Worm (Caenorhabditis elegans) whole organism, young adult: ENCODE results near the gene exos-4.1.

Source experiments
- B0261.1 ChIP-seq: sonication (generic microtip); optimal IDR thresholded peaks from 2 replicates; lab custom pipeline; 2016; ENCODE audit warnings: mild to moderate bottlenecking, missing genetic modification characterization, moderate library complexity, missing compliant biosample characterization
- C06A6.2 ChIP-seq: fragments of 200-800 bp; sonication (Bioruptor generic); conservative IDR thresholded peaks from 2 replicates; pipeline ENCODE4 v1.3.6; 2022; ENCODE audit warnings: missing genetic modification characterization, missing compliant biosample characterization
- F22D6.2 ChIP-seq: sonication (generic microtip); optimal IDR thresholded peaks from 2 replicates; lab custom pipeline; 2016; ENCODE audit warnings: mild to moderate bottlenecking, missing genetic modification characterization, missing compliant biosample characterization
- F33H1.4 ChIP-seq: fragments of 200-800 bp; sonication (Bioruptor generic); IDR thresholded peaks from 2 replicates; pipeline ENCODE4 v1.3.6; 2022; ENCODE audit warnings: missing genetic modification reagents, missing genetic modification characterization, missing compliant biosample characterization
- F49E8.2 ChIP-seq: sonication (generic microtip); optimal IDR thresholded peaks from 3 replicates; lab custom pipeline; 2017; ENCODE audit warnings: missing genetic modification characterization, mild to moderate bottlenecking, missing compliant biosample characterization, antibody characterized with exemption, moderate library complexity; ENCODE audit not compliant: insufficient read depth
- K12H6.12 ChIP-seq: fragments of 200-800 bp; sonication (Bioruptor generic); optimal IDR thresholded peaks from 2 replicates; lab custom pipeline; 2018; ENCODE audit warnings: mild to moderate bottlenecking, missing genetic modification characterization, missing compliant biosample characterization
- Y53F4B.3 ChIP-seq: fragments of 200-800 bp; sonication (Bioruptor generic); IDR thresholded peaks from 2 replicates; pipeline ENCODE4 v1.3.6; 2022; ENCODE audit warnings: missing genetic modification reagents, missing genetic modification characterization, missing compliant biosample characterization
- Y53G8AR.9 ChIP-seq: fragments of 200-800 bp; sonication (Bioruptor generic); conservative IDR thresholded peaks from 2 replicates; pipeline ENCODE4 v1.3.6; 2022; ENCODE audit warnings: missing genetic modification reagents, missing genetic modification characterization, missing compliant biosample characterization
- Y67H2A.10 ChIP-seq: fragments of 200-800 bp; sonication (Bioruptor generic); conservative IDR thresholded peaks from 2 replicates; pipeline ENCODE4 v1.3.6; 2022; ENCODE audit warnings: missing genetic modification reagents, missing genetic modification characterization, missing compliant biosample characterization
- Y79H2A.3 ChIP-seq: fragments of 200-800 bp; sonication (Bioruptor generic); conservative IDR thresholded peaks from 2 replicates; pipeline ENCODE4 v1.3.6; 2022; ENCODE audit warnings: missing genetic modification reagents, missing genetic modification characterization, missing compliant biosample characterization
- ama-1 ChIP-seq, 3 experiments: fragments of 150-350 bp in 1 of 3; sonication (generic microtip) in 2 of 3; optimal IDR thresholded peaks; 2 replicates each; lab custom pipeline; 2014 to 2018; ENCODE audit warnings: missing biosample characterization in 2 of 3, missing genetic modification characterization in 2 of 3, missing genetic modification reagents in 2 of 3
- cebp-1 ChIP-seq, 2 experiments: fragments of 200-800 bp in 1 of 2; sonication (Bioruptor generic) in 1 of 2; sonication (generic microtip) in 1 of 2; IDR thresholded peaks in 1 of 2; optimal IDR thresholded peaks in 1 of 2; 2 replicates each; pipeline versions ENCODE4 v1.3.6 to Lab custom; 2017 to 2022; ENCODE audit warnings: missing compliant biosample characterization in 2 of 2, missing genetic modification characterization in 2 of 2, mild to moderate bottlenecking in 1 of 2, missing genetic modification reagents in 1 of 2, moderate library complexity in 1 of 2
- ceh-27 ChIP-seq: fragments of 200-800 bp; sonication (Bioruptor generic); optimal IDR thresholded peaks from 2 replicates; lab custom pipeline; 2018; ENCODE audit warnings: mild to moderate bottlenecking, missing genetic modification characterization, moderate library complexity, missing compliant biosample characterization
- egl-44 ChIP-seq: fragments of 200-800 bp; sonication (Bioruptor generic); IDR thresholded peaks from 2 replicates; pipeline ENCODE4 v1.3.6; 2022; ENCODE audit warnings: missing genetic modification reagents, missing genetic modification characterization, missing compliant biosample characterization
- fkh-3 ChIP-seq: sonication (generic microtip); optimal IDR thresholded peaks from 2 replicates; lab custom pipeline; 2016; ENCODE audit warnings: mild to moderate bottlenecking, missing genetic modification characterization, missing compliant biosample characterization
- hlh-26 ChIP-seq: fragments of 200-800 bp; sonication (Bioruptor generic); conservative IDR thresholded peaks from 2 replicates; pipeline ENCODE4 v1.3.6; 2022; ENCODE audit warnings: missing genetic modification reagents, missing genetic modification characterization, missing compliant biosample characterization
- hmg-1.2 ChIP-seq: fragments of 200-800 bp; sonication (Bioruptor generic); IDR thresholded peaks from 2 replicates; pipeline ENCODE4 v1.3.6; 2022; ENCODE audit warnings: missing genetic modification reagents, missing genetic modification characterization, missing compliant biosample characterization
- lag-1 ChIP-seq: fragments of 200-800 bp; sonication (Bioruptor generic); IDR thresholded peaks from 2 replicates; pipeline ENCODE4 v1.3.6; 2022; ENCODE audit warnings: missing genetic modification reagents, missing genetic modification characterization, missing compliant biosample characterization
- lin-26 ChIP-seq: fragments of 200-800 bp; sonication (Bioruptor generic); IDR thresholded peaks from 2 replicates; pipeline ENCODE4 v1.3.6; 2022; ENCODE audit warnings: missing genetic modification reagents, missing genetic modification characterization, missing compliant biosample characterization
- madf-8 ChIP-seq: fragments of 200-800 bp; sonication (Bioruptor generic); conservative IDR thresholded peaks from 2 replicates; pipeline ENCODE4 v1.3.6; 2022; ENCODE audit warnings: missing genetic modification reagents, missing genetic modification characterization, missing compliant biosample characterization
- mes-4 ChIP-seq: sonication (generic microtip); optimal IDR thresholded peaks from 2 replicates; lab custom pipeline; 2016; ENCODE audit warnings: missing genotype, missing genetic modification characterization, missing compliant biosample characterization
- nfya-1 ChIP-seq: sonication (generic microtip); optimal IDR thresholded peaks from 2 replicates; lab custom pipeline; 2017; ENCODE audit warnings: antibody characterized with exemption, missing compliant biosample characterization, missing genetic modification characterization, borderline replicate concordance; ENCODE audit not compliant: insufficient read depth
- nfyb-1 ChIP-seq: fragments of 200-800 bp; sonication (Bioruptor generic); IDR thresholded peaks from 2 replicates; pipeline ENCODE4 v1.3.6; 2022; ENCODE audit warnings: missing genetic modification reagents, missing genetic modification characterization, missing compliant biosample characterization
- nhr-90 ChIP-seq: sonication (generic microtip); optimal IDR thresholded peaks from 2 replicates; lab custom pipeline; 2016; ENCODE audit warnings: missing genotype, mild to moderate bottlenecking, missing genetic modification characterization, missing compliant biosample characterization
- rcor-1 ChIP-seq: fragments of 200-800 bp; sonication (Bioruptor generic); IDR thresholded peaks from 2 replicates; pipeline ENCODE4 v1.3.6; 2022; ENCODE audit warnings: missing genetic modification reagents, missing genetic modification characterization, missing compliant biosample characterization
- rec-8 ChIP-seq, 2 experiments: sonication (generic microtip); optimal IDR thresholded peaks; 2 replicates each; lab custom pipeline; 2016; ENCODE audit warnings: mild to moderate bottlenecking in 2 of 2, missing genetic modification characterization in 2 of 2, missing genetic modification reagents in 2 of 2, missing genotype in 2 of 2, missing biosample characterization in 1 of 2, missing compliant biosample characterization in 1 of 2, moderate library complexity in 1 of 2
- repo-1 ChIP-seq: sonication (generic microtip); optimal IDR thresholded peaks from 2 replicates; lab custom pipeline; 2017; ENCODE audit warnings: mild to moderate bottlenecking, missing genetic modification characterization, missing compliant biosample characterization
- snpc-1.3 ChIP-seq: sonication (generic microtip); optimal IDR thresholded peaks from 2 replicates; lab custom pipeline; 2017; ENCODE audit warnings: missing genetic modification characterization, mild to moderate bottlenecking, missing compliant biosample characterization, antibody characterized with exemption, moderate library complexity, missing genotype, missing genetic modification reagents; ENCODE audit not compliant: insufficient read depth
- somi-1 ChIP-seq: fragments of 200-800 bp; sonication (Bioruptor generic); optimal IDR thresholded peaks from 2 replicates; lab custom pipeline; 2018; ENCODE audit warnings: mild to moderate bottlenecking, missing genetic modification characterization, missing compliant biosample characterization
- sptf-2 ChIP-seq: fragments of 200-800 bp; sonication (Bioruptor generic); optimal IDR thresholded peaks from 2 replicates; lab custom pipeline; 2018; ENCODE audit warnings: mild to moderate bottlenecking, missing genetic modification characterization, missing compliant biosample characterization
- xnd-1 ChIP-seq: sonication (generic microtip); optimal IDR thresholded peaks from 2 replicates; lab custom pipeline; 2016; ENCODE audit warnings: missing genotype, missing genetic modification reagents, missing genetic modification characterization, missing compliant biosample characterization
- zfh-2 ChIP-seq: fragments of 200-800 bp; sonication (Bioruptor generic); conservative IDR thresholded peaks from 2 replicates; pipeline ENCODE4 v1.3.6; 2022; ENCODE audit warnings: missing genetic modification reagents, missing genetic modification characterization, missing compliant biosample characterization
- ztf-18 ChIP-seq: sonication (generic microtip); optimal IDR thresholded peaks from 2 replicates; lab custom pipeline; 2016; ENCODE audit warnings: missing genotype, mild to moderate bottlenecking, missing genetic modification characterization, missing compliant biosample characterization
- ztf-26 ChIP-seq: sonication (generic microtip); optimal IDR thresholded peaks from 2 replicates; lab custom pipeline; 2017; ENCODE audit warnings: missing genetic modification characterization, missing compliant biosample characterization
- ztf-28 ChIP-seq: fragments of 200-800 bp; sonication (Bioruptor generic); IDR thresholded peaks from 2 replicates; pipeline ENCODE4 v1.3.6; 2022; ENCODE audit warnings: missing genetic modification reagents, missing genetic modification characterization, missing compliant biosample characterization

Gene exos-4.1

DNA sequence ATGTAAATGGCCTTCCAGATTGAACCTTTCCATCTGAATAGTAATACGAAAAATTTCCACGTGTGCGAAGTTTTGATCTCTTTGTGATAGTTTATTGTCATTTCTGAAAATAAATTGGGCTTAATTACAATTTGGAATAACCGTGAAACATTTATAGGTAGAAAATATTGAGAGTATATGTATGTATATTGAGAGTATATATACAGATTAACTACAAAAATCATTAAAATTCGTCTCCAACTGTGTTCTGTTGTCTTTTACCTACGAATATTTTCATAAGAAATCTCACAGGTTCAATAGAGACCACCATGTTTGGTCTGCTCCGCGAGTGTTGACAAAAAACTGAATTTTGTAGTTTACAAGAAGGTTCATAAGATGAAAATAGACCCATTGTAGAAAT is 14.2 kb downstream of the exos-4.1 start, which contains the start of gene best-2:
TSS of gene best-2 (minus strand) at position 101 of the 400 bp plus-strand sequence.
- no peak for TF ChIP-seq F49E8.2 (tag; lab: Kevin White, UChicago)
- no peak for TF ChIP-seq fkh-3
- TF ChIP-seq ama-1 (optimal IDR thresholded peaks at IDR 0.05; lab: Kevin White, UChicago): no peak
- no peak for TF ChIP-seq ama-1 (GFP tag; optimal IDR thresholded peaks at IDR 0.05; lab: Kevin White, UChicago)
- TF ChIP-seq rcor-1 (GFP tag; lab: Robert Waterston, UW): no peak
- TF ChIP-seq Y79H2A.3 (GFP tag; lab: Robert Waterston, UW): no peak
- TF ChIP-seq C06A6.2 (GFP tag; lab: Robert Waterston, UW): no peak
- TF ChIP-seq mes-4 (tag; lab: Kevin White, UChicago): no peak
- TF ChIP-seq nfya-1 (tag; lab: Kevin White, UChicago): no peak
- no peak for TF ChIP-seq Y67H2A.10 (GFP tag; lab: Robert Waterston, UW)
- TF ChIP-seq ztf-18: no peak
- TF ChIP-seq snpc-1.3 (tag; lab: Kevin White, UChicago): no peak
- no peak for TF ChIP-seq rec-8 (tag; optimal IDR thresholded peaks at IDR 0.05; lab: Kevin White, UChicago)
- TF ChIP-seq ztf-26 (tag; lab: Kevin White, UChicago): no peak
- no peak for TF ChIP-seq ceh-27 (GFP tag; lab: Kevin White, UChicago)
- TF ChIP-seq zfh-2 (GFP tag; lab: Robert Waterston, UW): no peak
- TF ChIP-seq hmg-1.2 (GFP tag; lab: Robert Waterston, UW): no peak
- no peak for TF ChIP-seq nfyb-1 (GFP tag; lab: Robert Waterston, UW)
- TF ChIP-seq ztf-28 (GFP tag; lab: Robert Waterston, UW): no peak

DNA sequence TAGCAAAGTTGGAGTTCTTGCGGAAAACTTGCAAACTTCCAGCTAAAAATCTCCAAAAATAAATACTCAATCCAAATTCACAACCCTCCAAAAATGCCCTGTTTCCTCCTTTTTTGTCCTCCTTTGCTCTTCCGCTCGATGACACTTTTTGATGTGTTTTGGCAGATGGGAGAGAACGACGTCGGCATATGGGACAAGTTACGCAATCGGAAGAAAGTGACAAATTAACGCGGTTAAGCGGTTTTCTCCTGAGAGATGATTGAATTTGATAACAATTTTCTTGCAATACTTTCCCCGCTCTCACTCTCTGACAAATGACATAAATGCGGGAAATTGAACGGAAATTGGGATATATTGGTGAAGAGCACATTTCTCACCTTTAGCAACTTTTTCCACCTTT is 17.9 kb downstream of the exos-4.1 start:
- TF ChIP-seq xnd-1 (tag; lab: Kevin White, UChicago) (no peak), egl-44 (GFP tag; lab: Robert Waterston, UW) (no peak), C06A6.2 (GFP tag; lab: Robert Waterston, UW) (no peak), repo-1 (no peak), lin-26 (no peak), F22D6.2 (tag; lab: Kevin White, UChicago) (no peak), cebp-1 (GFP tag; IDR thresholded peaks at IDR 0.05; lab: Robert Waterston, UW) (no peak), cebp-1 (tag; optimal IDR thresholded peaks at IDR 0.05; lab: Kevin White, UChicago) (no peak), lag-1 (GFP tag; lab: Robert Waterston, UW) (no peak), sptf-2 (GFP tag; lab: Kevin White, UChicago) (no peak), somi-1 (GFP tag; lab: Kevin White, UChicago) (no peak), B0261.1 (tag; lab: Kevin White, UChicago) (no peak), Y53F4B.3 (GFP tag; lab: Robert Waterston, UW) (no peak), ztf-28 (GFP tag; lab: Robert Waterston, UW) (no peak), hlh-26 (GFP tag; lab: Robert Waterston, UW) (no peak), Y53G8AR.9 (GFP tag; lab: Robert Waterston, UW) (no peak), F33H1.4 (no peak), madf-8 (GFP tag; lab: Robert Waterston, UW) (no peak), nhr-90 (tag; lab: Kevin White, UChicago) (no peak)

DNA sequence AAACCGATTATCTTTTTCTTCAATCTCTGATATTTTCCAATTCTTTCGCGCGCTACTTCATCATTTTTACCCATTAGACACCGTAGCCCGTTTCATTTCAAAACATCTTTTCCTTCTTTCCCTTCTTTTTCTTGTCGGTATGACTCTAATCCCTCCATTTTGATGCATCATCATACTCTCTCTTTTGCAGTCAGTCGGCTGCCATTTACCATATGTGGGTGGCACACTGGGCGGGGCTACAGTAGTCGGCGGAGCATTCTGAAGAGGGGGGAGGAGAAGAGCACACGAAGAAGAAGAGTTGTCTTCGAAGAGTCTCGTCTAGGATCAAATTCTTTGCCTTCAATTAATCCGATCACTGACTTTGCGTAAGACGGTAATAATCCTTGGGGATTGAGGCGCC is 20.0 kb downstream of the exos-4.1 start, which contains the start of gene unc-30:
TSS of gene unc-30 (plus strand) at position 184 of the 400 bp plus-strand sequence.
- TF ChIP-seq mes-4 (tag; lab: Kevin White, UChicago) (no peak), K12H6.12 (tag; lab: Kevin White, UChicago) (peak; percentile 38)
